Fruit fly (Drosophila melanogaster): ENCODE data around the gene Las.

Gene Las

dm6 chr3L:20405971-20406948 is 25.9 kb downstream of the Las start (continued):
- TF ChIP-seq CG1529 (GFP tag; optimal IDR thresholded peaks at IDR 0.05) (peak; percentile 14), sr (GFP tag; IDR thresholded peaks at IDR 0.05) (no peak), Hand (GFP tag; optimal IDR thresholded peaks at IDR 0.05) (no peak), CG10147 (GFP tag; optimal IDR thresholded peaks at IDR 0.05) (no peak), Myb (GFP tag; optimal IDR thresholded peaks at IDR 0.05) (no peak), zf30C (GFP tag; optimal IDR thresholded peaks at IDR 0.05) (no peak), psq (GFP tag; optimal IDR thresholded peaks at IDR 0.05) (no peak), Dip2 (GFP tag; IDR thresholded peaks at IDR 0.05) (no peak), CG3065 (GFP tag; optimal IDR thresholded peaks at IDR 0.05) (no peak), CG17385 (GFP tag; optimal IDR thresholded peaks at IDR 0.05) (peak; percentile 45), CG34422 (GFP tag; IDR thresholded peaks at IDR 0.05) (no peak), gfzf (GFP tag; optimal IDR thresholded peaks at IDR 0.05) (no peak), cas (GFP tag; IDR thresholded peaks at IDR 0.05) (no peak), twi (tag; optimal IDR thresholded peaks at IDR 0.05) (peak; percentile 65), Hr39 (optimal IDR thresholded peaks at IDR 0.05) (no peak), Ets65A (GFP tag) (no peak), CG2129 (GFP tag; IDR thresholded peaks at IDR 0.05; ENCODE audit: partially characterized antibody) (no peak), Side (GFP tag; optimal IDR thresholded peaks at IDR 0.05) (no peak)

- TF ChIP-seq CG33557 (GFP tag; optimal IDR thresholded peaks at IDR 0.05) (no peak), Dfd (GFP tag; optimal IDR thresholded peaks at IDR 0.05) (no peak), zen (tag; optimal IDR thresholded peaks at IDR 0.05) (peak; percentile 47), ato (GFP tag; IDR thresholded peaks at IDR 0.05; ENCODE audit: partially characterized antibody) (no peak), CG18262 (tag; optimal IDR thresholded peaks at IDR 0.05) (no peak), CG5180 (GFP tag; optimal IDR thresholded peaks at IDR 0.05) (no peak), CG13296 (GFP tag; optimal IDR thresholded peaks at IDR 0.05) (no peak), tin (GFP tag; optimal IDR thresholded peaks at IDR 0.05) (no peak), Kr (GFP tag; optimal IDR thresholded peaks at IDR 0.05) (no peak), CG13775 (GFP tag; optimal IDR thresholded peaks at IDR 0.05) (no peak), phol (tag; optimal IDR thresholded peaks at IDR 0.05) (no peak), NC2α (GFP tag; optimal IDR thresholded peaks at IDR 0.05) (no peak), CG7839 (tag; optimal IDR thresholded peaks at IDR 0.05) (no peak), esg (GFP tag; conservative IDR thresholded peaks at IDR 0.05) (no peak), Lpt (GFP tag; optimal IDR thresholded peaks at IDR 0.05) (no peak), zfh2 (GFP tag; optimal IDR thresholded peaks at IDR 0.05) (no peak), Usf (GFP tag; optimal IDR thresholded peaks at IDR 0.05) (no peak), Poxn (GFP tag; IDR thresholded peaks at IDR 0.05) (no peak), CG11247 (GFP tag; IDR thresholded peaks at IDR 0.05) (no peak), Doc3 (GFP tag; IDR thresholded peaks at IDR 0.05; ENCODE audit: partially characterized antibody) (no peak), rib (GFP tag; IDR thresholded peaks at IDR 0.05) (0 out of 2 replicates have a peak, but pooled peaks have one; percentile 12), Neu2 (GFP tag; optimal IDR thresholded peaks at IDR 0.05; ENCODE audit: borderline replicate concordance) (peak; percentile 53), CG12769 (tag; optimal IDR thresholded peaks at IDR 0.05) (no peak), Dip2 (GFP tag; IDR thresholded peaks at IDR 0.05) (no peak), pan (optimal IDR thresholded peaks at IDR 0.05) (no peak), pan (GFP tag; optimal IDR thresholded peaks at IDR 0.05 in 1 of 2, IDR thresholded peaks at IDR 0.05 in 1 of 2) (no peak), CG9215 (GFP tag; IDR thresholded peaks at IDR 0.05) (no peak), Stat92E (GFP tag; optimal IDR thresholded peaks at IDR 0.05) (no peak), peb (GFP tag; IDR thresholded peaks at IDR 0.05) (no peak), sna (GFP tag; IDR thresholded peaks at IDR 0.05; ENCODE audit: partially characterized antibody) (no peak), D (optimal IDR thresholded peaks at IDR 0.05) (peak; percentile 82), D (GFP tag; optimal IDR thresholded peaks at IDR 0.05) (no peak)
Observed at dm6 chr3L:20405337-20405887, 26.7 kb downstream of the Las start.

Measured in whole organism, embryonic.